Worm (Caenorhabditis elegans): ENCODE measurements around the gene hpo-34.

hpo-34 gene

ce11 chrX:11464271-11465103 lies 54.4 kb downstream of the hpo-34 start:
- TF ChIP-seq rnt-1 (tag; optimal IDR thresholded peaks at IDR 0.05) (peak; percentile 37), ceh-18 (tag; optimal IDR thresholded peaks at IDR 0.05) (peak; percentile 37), nfya-1 (tag; optimal IDR thresholded peaks at IDR 0.05) (peak; percentile 14), C38D4.7 (GFP tag; optimal IDR thresholded peaks at IDR 0.05) (no peak), elt-2 (tag; optimal IDR thresholded peaks at IDR 0.05) (peak; percentile 57), T23F11.4 (GFP tag; optimal IDR thresholded peaks at IDR 0.05) (no peak), hlh-8 (tag; optimal IDR thresholded peaks at IDR 0.05) (no peak), tbx-2 (tag; optimal IDR thresholded peaks at IDR 0.05) (peak; percentile 19)

- TF ChIP-seq unc-3 (GFP tag; conservative IDR thresholded peaks at IDR 0.05) = no peak
- TF ChIP-seq unc-3 (tag; optimal IDR thresholded peaks at IDR 0.05) = no peak
- TF ChIP-seq ceh-2 (tag; optimal IDR thresholded peaks at IDR 0.05) = no peak
- no peak for TF ChIP-seq nhr-11 (tag; optimal IDR thresholded peaks at IDR 0.05)
- TF ChIP-seq nfya-1 (tag; optimal IDR thresholded peaks at IDR 0.05) = peak; percentile 3
- TF ChIP-seq nhr-232 (tag; optimal IDR thresholded peaks at IDR 0.05) = no peak
- no peak for TF ChIP-seq ahr-1 (tag; optimal IDR thresholded peaks at IDR 0.05)
- no peak for TF ChIP-seq hlh-15 (tag; optimal IDR thresholded peaks at IDR 0.05)
- TF ChIP-seq ceh-48 (tag; optimal IDR thresholded peaks at IDR 0.05) = no peak
- TF ChIP-seq ttx-3 (tag; optimal IDR thresholded peaks at IDR 0.05) = no peak
- no peak for TF ChIP-seq ceh-30 (tag; optimal IDR thresholded peaks at IDR 0.05)
- peak; percentile 5 for TF ChIP-seq unc-55 (GFP tag; optimal IDR thresholded peaks at IDR 0.05)
- TF ChIP-seq fkh-6 (tag; optimal IDR thresholded peaks at IDR 0.05) = no peak
- no peak for TF ChIP-seq syd-9 (tag; optimal IDR thresholded peaks at IDR 0.05)
- TF ChIP-seq rnt-1 (tag; optimal IDR thresholded peaks at IDR 0.05) = peak; percentile 26
- no peak for TF ChIP-seq Y22D7AL.16 (tag; optimal IDR thresholded peaks at IDR 0.05)
Observed at ce11 chrX:11463568-11463967, 55.3 kb downstream of the hpo-34 start.

- TF ChIP-seq nfya-1 (tag; optimal IDR thresholded peaks at IDR 0.05) = no peak
- peak; percentile 21 for TF ChIP-seq dve-1 (tag; optimal IDR thresholded peaks at IDR 0.05)
Observed at ce11 chrX:11463005-11463404, 55.9 kb downstream of the hpo-34 start.

- TF ChIP-seq pqm-1 (tag; optimal IDR thresholded peaks at IDR 0.05) (no peak), ets-4 (tag; optimal IDR thresholded peaks at IDR 0.05) (no peak), sox-2 (GFP tag; IDR thresholded peaks at IDR 0.05) (no peak), fax-1 (tag; optimal IDR thresholded peaks at IDR 0.05) (no peak)
Observed at ce11 chrX:11462112-11462511, 56.8 kb downstream of the hpo-34 start.
